Worm (Caenorhabditis elegans) whole organism, early embryonic: Measurements from ENCODE around the gene F55C9.6.

ENCODE experiments used
- F13C5.2 ChIP-seq: sonication (generic microtip); optimal IDR thresholded peaks from 2 replicates; lab custom pipeline; 2017; ENCODE audit warnings: mild to moderate bottlenecking, missing genetic modification characterization, inconsistent platforms, missing compliant biosample characterization
- aly-1 ChIP-seq: sonication (generic microtip); optimal IDR thresholded peaks from 2 replicates; lab custom pipeline; 2016; ENCODE audit warnings: missing genetic modification characterization, missing compliant biosample characterization
- ama-1 ChIP-seq: fragments of 150-350 bp; optimal IDR thresholded peaks from 2 replicates; lab custom pipeline; 2014
- ceh-13 ChIP-seq: fragments of 200-800 bp; sonication (Bioruptor generic); optimal IDR thresholded peaks from 2 replicates; lab custom pipeline; 2018; ENCODE audit warnings: mild to moderate bottlenecking, missing genetic modification characterization, missing compliant biosample characterization
- ceh-36 ChIP-seq: sonication (generic microtip); optimal IDR thresholded peaks from 2 replicates; lab custom pipeline; 2016; ENCODE audit warnings: missing genetic modification characterization, inconsistent platforms, missing compliant biosample characterization
- flt-1 ChIP-seq: fragments of 200-800 bp; sonication (Bioruptor generic); IDR thresholded peaks from 2 replicates; pipeline ENCODE4 v1.3.6; 2022; ENCODE audit warnings: missing genetic modification characterization, missing compliant biosample characterization
- hmbx-1 ChIP-seq: sonication (generic microtip); optimal IDR thresholded peaks from 2 replicates; lab custom pipeline; 2016; ENCODE audit warnings: mild to moderate bottlenecking, missing genetic modification characterization, missing compliant biosample characterization
- hnd-1 ChIP-seq: sonication (generic microtip); optimal IDR thresholded peaks from 2 replicates; lab custom pipeline; 2016; ENCODE audit warnings: missing genetic modification characterization, missing compliant biosample characterization
- pes-1 ChIP-seq: fragments of 200-800 bp; sonication (Bioruptor generic); IDR thresholded peaks from 2 replicates; pipeline ENCODE4 v1.3.6; 2022; ENCODE audit warnings: missing genetic modification reagents, missing genetic modification characterization, missing compliant biosample characterization
- scrt-1 ChIP-seq: fragments of 200-800 bp; sonication (Bioruptor generic); IDR thresholded peaks from 2 replicates; pipeline ENCODE4 v1.3.6; 2022; ENCODE audit warnings: missing genetic modification characterization, missing compliant biosample characterization
- sea-1 ChIP-seq: fragments of 200-800 bp; sonication (Bioruptor generic); conservative IDR thresholded peaks from 2 replicates; pipeline ENCODE4 v1.3.6; 2022; ENCODE audit warnings: missing genetic modification characterization, missing compliant biosample characterization
- tbx-11 ChIP-seq: fragments of 200-800 bp; sonication (Bioruptor generic); IDR thresholded peaks from 2 replicates; pipeline ENCODE4 v1.3.6; 2022; ENCODE audit warnings: missing genetic modification characterization, missing compliant biosample characterization
- tbx-37 ChIP-seq: fragments of 200-800 bp; sonication (Bioruptor generic); conservative IDR thresholded peaks from 2 replicates; pipeline ENCODE4 v1.3.6; 2022; ENCODE audit warnings: missing genetic modification reagents, missing genetic modification characterization, missing compliant biosample characterization
- tra-4 ChIP-seq: sonication (generic microtip); optimal IDR thresholded peaks from 2 replicates; lab custom pipeline; 2017; ENCODE audit warnings: missing genetic modification characterization, missing compliant biosample characterization

- TF ChIP-seq aly-1 (no peak), tbx-11 (GFP tag; lab: Robert Waterston, UW) (no peak), ama-1 (lab: Kevin White, UChicago) (no peak), hnd-1 (no peak), hmbx-1 (tag; lab: Kevin White, UChicago) (no peak), scrt-1 (GFP tag; lab: Robert Waterston, UW) (no peak), flt-1 (GFP tag; lab: Robert Waterston, UW) (no peak), F13C5.2 (no peak), tbx-37 (no peak), sea-1 (no peak), ceh-13 (no peak), tra-4 (no peak), pes-1 (no peak), ceh-36 (tag; lab: Kevin White, UChicago) (no peak)
Measured at ce11 chrV:19303589-19304174, 7.1 kb upstream of the F55C9.6 start, which contains the start of the genes fbxb-63 and fbxb-61.
